Worm (Caenorhabditis elegans) whole organism, mixed stage, embryonic: ENCODE results near the gene C47E8.9.

Source experiments
- M03D4.4 ChIP-seq: sonication (generic microtip); optimal IDR thresholded peaks from 2 replicates; lab custom pipeline; 2017; ENCODE audit warnings: mild to moderate bottlenecking, missing genetic modification characterization, missing compliant biosample characterization
- blmp-1 ChIP-seq: fragments of 150-350 bp; optimal IDR thresholded peaks from 2 replicates; lab custom pipeline; 2014; ENCODE audit warnings: missing biosample characterization, missing genetic modification characterization
- lsy-2 ChIP-seq: fragments of 150-350 bp; optimal IDR thresholded peaks from 2 replicates; lab custom pipeline; 2014; ENCODE audit warnings: missing biosample characterization, missing genetic modification characterization
- nhr-12 ChIP-seq: fragments of 150-350 bp; optimal IDR thresholded peaks from 2 replicates; lab custom pipeline; 2014; ENCODE audit warnings: missing biosample characterization, missing genetic modification characterization
- nhr-76 ChIP-seq: sonication (generic microtip); optimal IDR thresholded peaks from 2 replicates; lab custom pipeline; 2017; ENCODE audit warnings: missing biosample characterization, missing genetic modification characterization
- sem-2 ChIP-seq: fragments of 200-800 bp; sonication (Bioruptor generic); optimal IDR thresholded peaks from 2 replicates; lab custom pipeline; 2018; ENCODE audit warnings: mild to moderate bottlenecking, missing genetic modification characterization, missing compliant biosample characterization
- snpc-4 ChIP-seq: fragments of 150-350 bp; optimal IDR thresholded peaks from 2 replicates; lab custom pipeline; 2014; ENCODE audit warnings: missing biosample characterization, missing genetic modification characterization
- ztf-11 ChIP-seq: fragments of 150-350 bp; optimal IDR thresholded peaks from 2 replicates; lab custom pipeline; 2014; ENCODE audit warnings: missing biosample characterization, missing genetic modification characterization

ce11 chrV:14715608-14716007 lies 52.5 kb downstream of the C47E8.9 start, which contains the start of gene R08A2.2:
- no peak for TF ChIP-seq nhr-76 (tag; lab: Kevin White, UChicago)
- TF ChIP-seq M03D4.4 (tag; lab: Kevin White, UChicago): no peak
- no peak for TF ChIP-seq nhr-12 (tag; lab: Kevin White, UChicago)
- no peak for TF ChIP-seq snpc-4 (tag; lab: Kevin White, UChicago)
- no peak for TF ChIP-seq ztf-11 (tag; lab: Kevin White, UChicago)
- TF ChIP-seq lsy-2 (tag; lab: Kevin White, UChicago): no peak
- no peak for TF ChIP-seq blmp-1 (tag; lab: Kevin White, UChicago)
- no peak for TF ChIP-seq sem-2 (GFP tag; lab: Kevin White, UChicago)
